Worm (Caenorhabditis elegans): ENCODE results near the gene C52B9.19.

C52B9.19 gene

DNA sequence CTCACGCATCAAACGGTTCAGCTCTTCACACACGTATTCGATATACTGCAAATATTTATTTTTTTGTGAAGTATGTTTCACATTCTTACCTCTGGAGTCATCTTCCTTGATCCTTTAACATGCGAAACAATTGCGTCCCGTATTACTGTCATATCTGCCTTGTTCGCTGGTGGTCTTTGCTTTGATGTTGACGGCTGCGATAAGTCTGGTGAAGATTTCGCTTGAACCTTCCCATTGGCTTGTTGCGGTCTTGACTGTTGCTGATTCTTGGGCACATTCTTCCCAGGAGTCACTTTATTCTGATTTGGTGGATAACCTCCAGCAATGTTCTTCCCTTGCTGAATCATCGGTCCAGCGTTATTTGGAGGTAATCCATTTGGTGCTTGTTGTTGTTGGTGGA lies 20.8 kb downstream of the C52B9.19 start:
- TF ChIP-seq sdc-2 (tag; optimal IDR thresholded peaks at IDR 0.05) (no peak), ceh-2 (tag; optimal IDR thresholded peaks at IDR 0.05) (no peak), pha-4 (tag; optimal IDR thresholded peaks at IDR 0.05) (no peak), odd-2 (tag; optimal IDR thresholded peaks at IDR 0.05) (no peak)

DNA sequence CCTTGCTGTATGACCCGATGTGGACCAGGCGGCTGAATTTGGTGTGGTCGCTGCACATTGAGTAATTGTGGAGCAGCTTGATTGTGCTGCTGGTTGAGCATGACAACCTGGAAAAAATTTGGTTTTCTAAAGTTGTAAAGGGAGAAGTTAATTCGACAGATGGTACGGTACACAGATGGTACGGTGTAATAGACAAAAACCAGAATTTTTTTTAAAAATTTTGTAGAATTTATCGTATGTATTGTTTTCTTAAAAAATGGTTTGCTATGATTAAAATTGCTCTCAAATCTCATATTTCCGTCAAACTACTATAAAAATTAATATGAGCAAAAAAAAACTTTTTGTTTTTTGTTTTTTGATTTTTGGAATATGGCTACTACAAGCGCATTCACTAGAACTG lies 24.5 kb downstream of the C52B9.19 start, which contains the start of gene pqn-15:
Gene pqn-15, minus strand, starts transcription at position 101 of the 400 bp plus-strand sequence.
- no peak for TF ChIP-seq ahr-1 (tag; optimal IDR thresholded peaks at IDR 0.05)
- no peak for TF ChIP-seq fax-1 (tag; optimal IDR thresholded peaks at IDR 0.05)
- TF ChIP-seq ceh-6 (GFP tag; optimal IDR thresholded peaks at IDR 0.05) = no peak
- TF ChIP-seq unc-86 (tag; optimal IDR thresholded peaks at IDR 0.05) = no peak
- TF ChIP-seq ceh-45 (GFP tag; IDR thresholded peaks at IDR 0.05) = no peak
- no peak for TF ChIP-seq ttx-3 (tag; optimal IDR thresholded peaks at IDR 0.05)
- no peak for TF ChIP-seq ama-1 (optimal IDR thresholded peaks at IDR 0.05)
- TF ChIP-seq rnt-1 (tag; optimal IDR thresholded peaks at IDR 0.05) = no peak
- no peak for TF ChIP-seq hlh-6 (tag; optimal IDR thresholded peaks at IDR 0.05)

DNA sequence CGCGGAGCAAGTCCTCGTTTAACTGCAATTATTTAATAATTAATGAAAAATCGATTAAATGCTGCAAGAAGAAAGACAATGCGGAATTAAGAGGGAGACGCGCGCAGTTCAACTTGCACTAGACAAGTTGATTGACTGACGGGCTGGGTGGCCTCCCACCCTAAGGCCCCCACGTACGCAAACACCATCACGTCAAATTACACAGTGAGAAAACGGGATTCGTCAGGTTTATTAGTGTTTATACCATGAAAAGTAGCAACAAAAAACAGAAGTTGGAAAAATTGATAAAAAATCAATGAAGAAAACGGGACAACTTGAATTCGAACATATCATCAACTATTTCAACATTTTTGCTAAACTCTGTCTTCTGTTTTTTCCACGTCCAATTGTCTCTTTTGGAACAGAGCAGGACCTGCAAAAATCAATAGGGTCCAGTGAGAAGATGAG lies 25.2 kb downstream of the C52B9.19 start:
- TF ChIP-seq ahr-1 (tag; optimal IDR thresholded peaks at IDR 0.05) (no peak), nhr-232 (tag; optimal IDR thresholded peaks at IDR 0.05) (no peak), ama-1 (optimal IDR thresholded peaks at IDR 0.05) (no peak), nfya-1 (tag; optimal IDR thresholded peaks at IDR 0.05) (peak; percentile 13), elt-4 (tag; optimal IDR thresholded peaks at IDR 0.05) (no peak), che-1 (tag; optimal IDR thresholded peaks at IDR 0.05) (no peak), fkh-10 (GFP tag; optimal IDR thresholded peaks at IDR 0.05) (no peak), zip-5 (tag; optimal IDR thresholded peaks at IDR 0.05) (no peak), ceh-31 (tag; optimal IDR thresholded peaks at IDR 0.05) (peak; percentile 65), eyg-1 (tag; optimal IDR thresholded peaks at IDR 0.05) (no peak), ceh-6 (GFP tag; optimal IDR thresholded peaks at IDR 0.05) (no peak), elt-2 (tag; optimal IDR thresholded peaks at IDR 0.05) (no peak), pha-2 (tag; optimal IDR thresholded peaks at IDR 0.05) (no peak), ceh-18 (tag; optimal IDR thresholded peaks at IDR 0.05) (no peak), ceh-24 (tag; optimal IDR thresholded peaks at IDR 0.05) (no peak), fax-1 (tag; optimal IDR thresholded peaks at IDR 0.05) (no peak), ttx-3 (tag; optimal IDR thresholded peaks at IDR 0.05) (peak; percentile 24), pat-9 (tag; optimal IDR thresholded peaks at IDR 0.05) (no peak), rnt-1 (tag; optimal IDR thresholded peaks at IDR 0.05) (no peak), T23F11.4 (GFP tag; optimal IDR thresholded peaks at IDR 0.05) (no peak), sdc-2 (tag; optimal IDR thresholded peaks at IDR 0.05) (peak; percentile 47), lim-6 (tag; optimal IDR thresholded peaks at IDR 0.05) (no peak), ceh-30 (tag; optimal IDR thresholded peaks at IDR 0.05) (no peak), ceh-45 (GFP tag; IDR thresholded peaks at IDR 0.05) (no peak), dmd-4 (tag; optimal IDR thresholded peaks at IDR 0.05; ENCODE audit: borderline replicate concordance) (no peak), syd-9 (tag; optimal IDR thresholded peaks at IDR 0.05) (no peak), gmeb-2 (tag; optimal IDR thresholded peaks at IDR 0.05) (no peak), ets-4 (tag; optimal IDR thresholded peaks at IDR 0.05) (no peak), ceh-19 (GFP tag; optimal IDR thresholded peaks at IDR 0.05) (no peak), odd-2 (tag; optimal IDR thresholded peaks at IDR 0.05) (no peak), lin-11 (tag; optimal IDR thresholded peaks at IDR 0.05) (no peak), K09A11.1 (tag; optimal IDR thresholded peaks at IDR 0.05; ENCODE audit: insufficient read depth) (no peak), tbx-7 (tag; optimal IDR thresholded peaks at IDR 0.05) (no peak), pros-1 (tag; optimal IDR thresholded peaks at IDR 0.05) (no peak), unc-86 (tag; optimal IDR thresholded peaks at IDR 0.05) (peak; percentile 5), C08G9.2 (tag; optimal IDR thresholded peaks at IDR 0.05) (no peak), unc-42 (tag; optimal IDR thresholded peaks at IDR 0.05) (peak; percentile 18), npax-4 (tag; optimal IDR thresholded peaks at IDR 0.05) (no peak), hlh-15 (tag; optimal IDR thresholded peaks at IDR 0.05) (no peak), ref-2 (tag; optimal IDR thresholded peaks at IDR 0.05) (peak; percentile 32), hlh-6 (tag; optimal IDR thresholded peaks at IDR 0.05) (no peak), nhr-11 (tag; optimal IDR thresholded peaks at IDR 0.05) (no peak), sox-4 (tag; optimal IDR thresholded peaks at IDR 0.05) (no peak), madf-2 (tag; optimal IDR thresholded peaks at IDR 0.05) (no peak), fkh-6 (tag; optimal IDR thresholded peaks at IDR 0.05) (no peak), Y22D7AL.16 (tag; optimal IDR thresholded peaks at IDR 0.05) (no peak), pha-4 (tag; optimal IDR thresholded peaks at IDR 0.05) (no peak)
